Fruit fly (Drosophila melanogaster) whole organism, embryonic: ENCODE results near the gene LpR2.

Experiments used
- Abd-B ChIP-seq: fragments of 200-800 bp; sonication (Bioruptor generic); optimal IDR thresholded peaks from 2 replicates; lab custom pipeline; 2018; ENCODE audit warnings: missing biosample characterization, mild to moderate bottlenecking, missing genetic modification characterization, moderate library complexity
- Aef1 ChIP-seq: fragments of 200-800 bp; sonication (Bioruptor generic); IDR thresholded peaks from 3 replicates; pipeline ENCODE4 v1.3.6; 2022; ENCODE audit warnings: missing biosample characterization, missing genetic modification characterization
- Atf6 ChIP-seq: fragments of 200-800 bp; sonication (Bioruptor generic); IDR thresholded peaks from 2 replicates; pipeline ENCODE4 v1.3.6; 2022; ENCODE audit warnings: missing biosample characterization, missing genetic modification characterization
- B-H1 ChIP-seq: fragments of 200-800 bp; sonication (Bioruptor generic); IDR thresholded peaks from 3 replicates; pipeline ENCODE4 v1.3.6; 2022; ENCODE audit warnings: missing biosample characterization, missing genetic modification characterization
- Bgb ChIP-seq: fragments of 200-800 bp; sonication (Bioruptor generic); IDR thresholded peaks from 2 replicates; pipeline ENCODE4 v1.3.6; 2022; ENCODE audit warnings: missing biosample characterization, missing genetic modification characterization; ENCODE audit not compliant: partially characterized antibody
- CG10654 ChIP-seq: fragments of 200-800 bp; sonication (Bioruptor generic); optimal IDR thresholded peaks from 2 replicates; lab custom pipeline; 2016; ENCODE audit warnings: missing biosample characterization, missing genetic modification characterization
- CG11085 ChIP-seq: fragments of 200-800 bp; sonication (Bioruptor generic); IDR thresholded peaks from 2 replicates; pipeline ENCODE4 v1.3.6; 2022; ENCODE audit warnings: missing biosample characterization, missing genetic modification characterization
- CG13296 ChIP-seq: fragments of 200-800 bp; sonication (Bioruptor generic); optimal IDR thresholded peaks from 3 replicates; lab custom pipeline; 2018; ENCODE audit warnings: missing biosample characterization, mild to moderate bottlenecking, missing genetic modification characterization
- CG14014 ChIP-seq: fragments of 200-800 bp; sonication (Bioruptor generic); IDR thresholded peaks from 2 replicates; pipeline ENCODE4 v1.3.6; 2022; ENCODE audit warnings: missing biosample characterization, missing genetic modification characterization
- CG17359 ChIP-seq: fragments of 200-800 bp; sonication (Bioruptor generic); optimal IDR thresholded peaks from 3 replicates; lab custom pipeline; 2018; ENCODE audit warnings: missing biosample characterization, mild to moderate bottlenecking, missing genetic modification characterization, moderate library complexity
- CG1832 ChIP-seq: fragments of 200-800 bp; sonication (Bioruptor generic); optimal IDR thresholded peaks from 2 replicates; lab custom pipeline; 2017; ENCODE audit warnings: missing biosample characterization, mild to moderate bottlenecking, missing genetic modification characterization, inconsistent platforms
- CG18599 ChIP-seq: fragments of 200-800 bp; sonication (Bioruptor generic); optimal IDR thresholded peaks from 3 replicates; lab custom pipeline; 2017; ENCODE audit warnings: missing biosample characterization, missing genetic modification characterization, mild to moderate bottlenecking, moderate library complexity, missing genetic modification reagents
- CG18764 ChIP-seq: fragments of 200-800 bp; sonication (Bioruptor generic); optimal IDR thresholded peaks from 3 replicates; lab custom pipeline; 2016; ENCODE audit warnings: missing biosample characterization, missing genetic modification characterization
- CG30020 ChIP-seq: fragments of 200-800 bp; optimal IDR thresholded peaks from 2 replicates; lab custom pipeline; 2019; ENCODE audit warnings: missing biosample characterization, mild to moderate bottlenecking, missing genetic modification characterization, moderate library complexity
- CG30403 ChIP-seq: fragments of 200-800 bp; sonication (Bioruptor generic); optimal IDR thresholded peaks from 3 replicates; lab custom pipeline; 2016; ENCODE audit warnings: missing biosample characterization, missing genetic modification characterization
- CG31441 ChIP-seq: fragments of 200-800 bp; sonication (Bioruptor generic); IDR thresholded peaks from 2 replicates; pipeline ENCODE4 v1.3.6; 2022; ENCODE audit warnings: missing biosample characterization, missing genetic modification characterization
- CG3407 ChIP-seq: fragments of 200-800 bp; sonication (Bioruptor generic); optimal IDR thresholded peaks from 2 replicates; lab custom pipeline; 2018; ENCODE audit warnings: missing biosample characterization, mild to moderate bottlenecking, missing genetic modification characterization
- CG4424 ChIP-seq: fragments of 200-800 bp; sonication (Bioruptor generic); optimal IDR thresholded peaks from 3 replicates; lab custom pipeline; 2016; ENCODE audit warnings: missing biosample characterization, missing genetic modification characterization
- CG5245 ChIP-seq: fragments of 200-800 bp; sonication (Bioruptor generic); optimal IDR thresholded peaks from 3 replicates; lab custom pipeline; 2016; ENCODE audit warnings: missing biosample characterization, missing genetic modification characterization
- CG7372 ChIP-seq: fragments of 200-800 bp; sonication (Bioruptor generic); IDR thresholded peaks from 2 replicates; pipeline ENCODE4 v1.3.6; 2022; ENCODE audit warnings: missing biosample characterization, missing genetic modification characterization
- CG8388 ChIP-seq: fragments of 200-800 bp; sonication (Bioruptor generic); optimal IDR thresholded peaks from 2 replicates; lab custom pipeline; 2019; ENCODE audit warnings: missing biosample characterization, mild to moderate bottlenecking, missing genetic modification characterization, moderate library complexity
- CG8765 ChIP-seq: fragments of 200-800 bp; sonication (Bioruptor generic); IDR thresholded peaks from 2 replicates; pipeline ENCODE4 v1.3.6; 2022; ENCODE audit warnings: missing biosample characterization, missing genetic modification characterization
- CG9727 ChIP-seq: fragments of 200-800 bp; sonication (Bioruptor generic); optimal IDR thresholded peaks from 3 replicates; lab custom pipeline; 2017; ENCODE audit warnings: missing biosample characterization, mild to moderate bottlenecking, missing genetic modification characterization
- D ChIP-seq, 2 experiments: fragments of 200-800 bp in 1 of 2; fragments of >200 bp in 1 of 2; sonication (Bioruptor generic) in 1 of 2; optimal IDR thresholded peaks; 2 replicates in 1 of 2; 3 replicates in 1 of 2; lab custom pipeline; 2017; ENCODE audit warnings: mild to moderate bottlenecking in 1 of 2, missing biosample characterization in 1 of 2, missing genetic modification characterization in 1 of 2, missing genetic modification reagents in 1 of 2
- Dad ChIP-seq: fragments of 200-800 bp; sonication (Bioruptor generic); optimal IDR thresholded peaks from 3 replicates; lab custom pipeline; 2016; ENCODE audit warnings: missing biosample characterization, missing genetic modification characterization
- GATAe ChIP-seq: fragments of 200-800 bp; sonication (Bioruptor generic); conservative IDR thresholded peaks from 2 replicates; pipeline ENCODE4 v1.3.6; 2022; ENCODE audit warnings: missing biosample characterization, missing genetic modification characterization
- HLH4C ChIP-seq: fragments of 200-800 bp; sonication (Bioruptor generic); IDR thresholded peaks from 3 replicates; pipeline ENCODE4 v1.3.6; 2022; ENCODE audit warnings: missing biosample characterization, missing genetic modification characterization; ENCODE audit not compliant: partially characterized antibody
- Hr3 ChIP-seq: fragments of 200-800 bp; sonication (Bioruptor generic); optimal IDR thresholded peaks from 3 replicates; lab custom pipeline; 2016; ENCODE audit warnings: missing biosample characterization, missing genetic modification characterization
- Hr51 ChIP-seq, 2 experiments: fragments of 200-800 bp; sonication (Bioruptor generic); optimal IDR thresholded peaks; 2 replicates in 1 of 2; 3 replicates in 1 of 2; lab custom pipeline; 2016 to 2018; ENCODE audit warnings: missing biosample characterization in 2 of 2, missing genetic modification characterization in 2 of 2, mild to moderate bottlenecking in 1 of 2, moderate library complexity in 1 of 2
- Meics ChIP-seq: fragments of 200-800 bp; sonication (Bioruptor generic); optimal IDR thresholded peaks from 2 replicates; lab custom pipeline; 2017; ENCODE audit warnings: missing biosample characterization, mild to moderate bottlenecking, missing genetic modification characterization
- NC2α ChIP-seq: fragments of 200-800 bp; sonication (Bioruptor generic); optimal IDR thresholded peaks from 2 replicates; lab custom pipeline; 2016; ENCODE audit warnings: missing biosample characterization, missing genetic modification characterization
- NfI ChIP-seq: fragments of 200-800 bp; sonication (Bioruptor generic); optimal IDR thresholded peaks from 3 replicates; lab custom pipeline; 2018; ENCODE audit warnings: missing biosample characterization, mild to moderate bottlenecking, missing genetic modification characterization, moderate library complexity
- Rfx ChIP-seq: fragments of 200-800 bp; sonication (Bioruptor generic); IDR thresholded peaks from 2 replicates; pipeline ENCODE4 v1.3.6; 2022; ENCODE audit warnings: missing biosample characterization, missing genetic modification characterization
- Xrp1 ChIP-seq: fragments of 200-800 bp; sonication (Bioruptor generic); IDR thresholded peaks from 2 replicates; pipeline ENCODE4 v1.3.6; 2022; ENCODE audit warnings: missing biosample characterization, missing genetic modification characterization
- al ChIP-seq: fragments of 200-800 bp; sonication (Bioruptor generic); IDR thresholded peaks from 2 replicates; pipeline ENCODE4 v1.3.6; 2022; ENCODE audit warnings: missing biosample characterization, missing genetic modification characterization
- bbx ChIP-seq: fragments of 200-800 bp; sonication (Bioruptor generic); IDR thresholded peaks from 2 replicates; pipeline ENCODE4 v1.3.6; 2022; ENCODE audit warnings: missing biosample characterization, missing genetic modification characterization; ENCODE audit not compliant: partially characterized antibody
- ci ChIP-seq: fragments of 200-800 bp; sonication (Bioruptor generic); IDR thresholded peaks from 3 replicates; pipeline ENCODE4 v1.3.6; 2022; ENCODE audit warnings: missing biosample characterization, missing genetic modification characterization
- dmrt99B ChIP-seq: fragments of 200-800 bp; sonication (Bioruptor generic); optimal IDR thresholded peaks from 2 replicates; lab custom pipeline; 2018; ENCODE audit warnings: missing biosample characterization, mild to moderate bottlenecking, missing genetic modification characterization, moderate library complexity
- esg ChIP-seq: fragments of 200-800 bp; sonication (Bioruptor generic); conservative IDR thresholded peaks from 2 replicates; pipeline ENCODE4 v1.3.6; 2022; ENCODE audit warnings: missing biosample characterization, missing genetic modification characterization
- exex ChIP-seq: fragments of 200-800 bp; sonication (Bioruptor generic); optimal IDR thresholded peaks from 4 replicates; lab custom pipeline; 2018; ENCODE audit warnings: missing biosample characterization, mild to moderate bottlenecking, missing genetic modification characterization, moderate library complexity
- fd64A ChIP-seq: fragments of 200-800 bp; sonication (Bioruptor generic); optimal IDR thresholded peaks from 3 replicates; lab custom pipeline; 2018; ENCODE audit warnings: missing biosample characterization, mild to moderate bottlenecking, missing genetic modification characterization
- jing ChIP-seq: fragments of 200-800 bp; sonication (Bioruptor generic); optimal IDR thresholded peaks from 2 replicates; lab custom pipeline; 2018; ENCODE audit warnings: missing biosample characterization, mild to moderate bottlenecking, missing genetic modification characterization
- lab ChIP-seq: fragments of 200-800 bp; sonication (Bioruptor generic); optimal IDR thresholded peaks from 3 replicates; lab custom pipeline; 2017; ENCODE audit warnings: missing biosample characterization, missing genetic modification characterization, mild to moderate bottlenecking, moderate library complexity, missing genetic modification reagents
- mld ChIP-seq: fragments of 200-800 bp; sonication (Bioruptor generic); IDR thresholded peaks from 3 replicates; pipeline ENCODE4 v1.3.6; 2022; ENCODE audit warnings: missing biosample characterization, missing genetic modification characterization; ENCODE audit not compliant: partially characterized antibody
- peb ChIP-seq: fragments of 200-800 bp; sonication (Bioruptor generic); IDR thresholded peaks from 2 replicates; pipeline ENCODE4 v1.3.6; 2022; ENCODE audit warnings: missing biosample characterization, missing genetic modification characterization
- phol ChIP-seq: fragments of 200-800 bp; sonication (Bioruptor generic); optimal IDR thresholded peaks from 3 replicates; lab custom pipeline; 2018; ENCODE audit warnings: missing biosample characterization, mild to moderate bottlenecking, missing genetic modification characterization, moderate library complexity
- stc ChIP-seq: fragments of 200-800 bp; sonication (Bioruptor generic); IDR thresholded peaks from 2 replicates; pipeline ENCODE4 v1.3.6; 2022; ENCODE audit warnings: missing biosample characterization, missing genetic modification characterization
- ttk ChIP-seq: fragments of 200-800 bp; sonication (Bioruptor generic); IDR thresholded peaks from 2 replicates; pipeline ENCODE4 v2.1.2; 2022; ENCODE audit warnings: missing biosample characterization, missing genetic modification characterization
- yki ChIP-seq: fragments of >200 bp; optimal IDR thresholded peaks from 3 replicates; lab custom pipeline; 2018

LpR2 gene

DNA sequence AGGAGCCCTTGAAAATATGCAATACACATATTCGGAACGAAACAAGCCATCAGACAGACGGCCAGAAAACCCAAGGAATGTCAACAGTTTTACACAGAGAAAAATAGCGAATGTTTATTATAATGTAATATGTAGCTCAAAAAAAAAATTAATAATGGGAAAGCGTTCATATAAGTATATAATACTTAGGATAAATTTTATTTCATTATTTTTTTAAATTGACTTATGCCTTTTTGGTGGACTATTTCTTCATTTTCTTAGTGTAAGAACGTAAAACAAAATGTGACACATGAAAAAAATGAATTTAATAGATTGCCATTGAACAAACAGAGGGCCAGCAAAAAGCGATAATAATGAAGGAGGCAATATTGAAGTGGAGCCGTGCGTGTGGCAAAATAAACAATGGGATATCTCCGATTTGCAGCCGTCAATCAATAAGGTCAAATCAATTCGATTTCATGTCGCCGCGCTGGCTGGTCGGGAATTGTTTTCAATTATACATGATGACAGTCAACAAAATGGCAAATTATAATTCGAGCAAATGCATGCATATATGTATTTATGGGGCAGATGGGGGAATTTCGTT is 14.7 kb upstream of the LpR2 start (continued):
- TF ChIP-seq Atf6 (GFP tag; lab: Robert Waterston, UW), result peak; percentile 36; the same call in 1 of the 2 replicates
- TF ChIP-seq CG17359 (tag; lab: Kevin White, UChicago), result no peak
- no peak for TF ChIP-seq CG8765 (GFP tag; lab: Robert Waterston, UW)
- no peak for TF ChIP-seq Aef1 (GFP tag; lab: Robert Waterston, UW)
- no peak for TF ChIP-seq peb
- peak; percentile 15; the same call in 1 of the 2 replicates for TF ChIP-seq al
- TF ChIP-seq CG31441 (GFP tag; lab: Robert Waterston, UW), result peak; percentile 63
- no peak for TF ChIP-seq CG3407 (GFP tag; lab: Kevin White, UChicago)
- TF ChIP-seq CG10654 (GFP tag; lab: Kevin White, UChicago), result peak; percentile 36
- TF ChIP-seq D (optimal IDR thresholded peaks at IDR 0.05; lab: Kevin White, UChicago), result no peak
- TF ChIP-seq D (GFP tag; optimal IDR thresholded peaks at IDR 0.05; lab: Kevin White, UChicago), result no peak
- no peak for TF ChIP-seq CG18764 (GFP tag; lab: Kevin White, UChicago)
- no peak for TF ChIP-seq CG18599
- peak; percentile 40; the same call in 1 of the 2 replicates for TF ChIP-seq CG11085 (GFP tag; lab: Robert Waterston, UW)
- peak; percentile 10 for TF ChIP-seq CG30403 (GFP tag; lab: Kevin White, UChicago)
- TF ChIP-seq exex (tag; lab: Kevin White, UChicago), result peak; percentile 30
- peak; percentile 50 for TF ChIP-seq Meics (GFP tag; lab: Kevin White, UChicago)
- no peak for TF ChIP-seq Dad (GFP tag; lab: Kevin White, UChicago)
- TF ChIP-seq HLH4C (GFP tag; lab: Robert Waterston, UW), result no peak
- TF ChIP-seq CG30020 (tag; lab: Kevin White, UChicago), result no peak
- peak; percentile 57 for TF ChIP-seq Xrp1 (GFP tag; lab: Robert Waterston, UW)
- TF ChIP-seq CG13296 (GFP tag; lab: Kevin White, UChicago), result no peak
- TF ChIP-seq ci (GFP tag; lab: Robert Waterston, UW), result no peak
- TF ChIP-seq lab (GFP tag; lab: Kevin White, UChicago), result no peak
- TF ChIP-seq CG8388, result no peak
- no peak for TF ChIP-seq NC2α (GFP tag; lab: Kevin White, UChicago)
- TF ChIP-seq GATAe (GFP tag; lab: Robert Waterston, UW), result 0 out of 2 replicates have a peak, but pooled peaks have one; percentile 30
- no peak for TF ChIP-seq bbx (GFP tag; lab: Robert Waterston, UW)
- TF ChIP-seq CG9727 (GFP tag; lab: Kevin White, UChicago), result peak; percentile 34
- TF ChIP-seq ttk (GFP tag; lab: Robert Waterston, UW), result 0 out of 2 replicates have a peak, but pooled peaks have one; percentile 7
- no peak for TF ChIP-seq fd64A (GFP tag; lab: Kevin White, UChicago)
- TF ChIP-seq yki (lab: Kevin White, UChicago), result no peak
- peak in 1 of 2 experiments; percentile 27 for TF ChIP-seq Hr51 (GFP tag; optimal IDR thresholded peaks at IDR 0.05; lab: Kevin White, UChicago)
- peak; percentile 14 for TF ChIP-seq CG4424 (GFP tag; lab: Kevin White, UChicago)
- no peak for TF ChIP-seq NfI (GFP tag; lab: Kevin White, UChicago)
- peak; percentile 56 for TF ChIP-seq Rfx (GFP tag; lab: Robert Waterston, UW)
- no peak for TF ChIP-seq CG14014 (GFP tag; lab: Robert Waterston, UW)
- TF ChIP-seq esg, result 0 out of 2 replicates have a peak, but pooled peaks have one; percentile 26
- TF ChIP-seq CG1832, result no peak
- TF ChIP-seq dmrt99B (tag; lab: Kevin White, UChicago), result peak; percentile 26
- 0 out of 2 replicates have a peak, but pooled peaks have one; percentile 18 for TF ChIP-seq CG7372 (GFP tag; lab: Robert Waterston, UW)
- TF ChIP-seq Hr3 (GFP tag; lab: Kevin White, UChicago), result no peak
- TF ChIP-seq B-H1 (GFP tag; lab: Robert Waterston, UW), result peak; percentile 61
- no peak for TF ChIP-seq jing (GFP tag; lab: Kevin White, UChicago)
- TF ChIP-seq Abd-B (GFP tag; lab: Kevin White, UChicago), result peak; percentile 73
- no peak for TF ChIP-seq Bgb
- peak; percentile 34; the same call in 1 of the 2 replicates for TF ChIP-seq stc
- TF ChIP-seq phol (tag; lab: Kevin White, UChicago), result peak; percentile 44
- no peak for TF ChIP-seq CG5245 (GFP tag; lab: Kevin White, UChicago)
- TF ChIP-seq mld (GFP tag; lab: Robert Waterston, UW), result no peak
